Fruit fly (Drosophila melanogaster): ENCODE data around the gene Orc5.

The Orc5 gene

DNA sequence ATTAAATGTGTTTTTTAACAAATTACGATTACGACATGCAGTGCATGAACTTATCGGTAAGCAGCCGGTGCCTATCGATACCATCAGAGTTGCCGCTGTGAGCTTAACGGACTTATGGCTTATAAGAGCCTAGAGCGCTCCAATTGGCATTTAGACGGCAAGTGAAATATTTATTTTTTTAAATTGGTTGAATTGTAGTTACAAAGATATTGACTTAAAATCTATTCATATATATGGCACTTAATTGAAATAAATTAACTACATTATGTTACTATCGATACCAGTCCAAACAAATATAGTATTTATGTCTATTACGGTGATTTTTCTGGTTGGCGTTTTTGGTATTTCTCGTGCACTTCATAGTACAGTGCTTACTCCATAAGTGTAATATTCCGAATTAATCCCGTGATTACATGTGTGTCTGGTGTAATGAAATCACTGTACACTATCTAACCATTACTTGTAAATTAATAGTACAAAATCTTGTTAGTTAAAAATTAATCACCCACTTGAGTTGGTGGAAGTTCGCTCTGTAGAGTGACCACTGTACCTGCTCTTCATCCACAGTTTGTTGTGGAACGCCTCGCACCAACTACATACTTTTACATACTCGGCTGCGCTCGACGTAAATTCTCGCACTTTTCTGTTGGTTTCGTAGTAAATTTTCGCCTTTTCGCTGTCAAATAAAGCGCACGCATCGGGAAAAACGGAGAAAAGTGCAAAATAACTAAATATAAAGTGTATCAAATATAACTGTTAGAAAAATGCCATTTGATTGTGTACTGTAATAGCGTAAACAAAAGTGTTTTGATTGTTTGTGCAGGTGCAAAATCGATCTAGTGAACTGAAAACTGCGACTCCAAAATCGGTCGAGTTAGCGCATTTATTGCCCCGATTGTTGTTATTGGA lies 5.6 kb downstream of the Orc5 start, which contains the start of the genes mRpS23 and CenG1A (continued):
- TF ChIP-seq Ssrp (tag; optimal IDR thresholded peaks at IDR 0.05), result peak; percentile 100
- TF ChIP-seq Drgx (GFP tag; IDR thresholded peaks at IDR 0.05), result peak; percentile 100
- peak; percentile 86 for TF ChIP-seq HLHmδ (GFP tag; optimal IDR thresholded peaks at IDR 0.05)
- TF ChIP-seq hbn (GFP tag; IDR thresholded peaks at IDR 0.05; ENCODE audit: partially characterized antibody), result peak; percentile 79
- peak; percentile 100 for TF ChIP-seq ATbp (GFP tag; optimal IDR thresholded peaks at IDR 0.05)
- peak; percentile 100 for TF ChIP-seq Dip3 (GFP tag; optimal IDR thresholded peaks at IDR 0.05)
- peak; percentile 99 for TF ChIP-seq CG2202 (tag; optimal IDR thresholded peaks at IDR 0.05)
- TF ChIP-seq Xbp1 (GFP tag; optimal IDR thresholded peaks at IDR 0.05), result peak; percentile 100
- peak; percentile 100 for TF ChIP-seq Aef1 (GFP tag; IDR thresholded peaks at IDR 0.05)
- TF ChIP-seq CG10147 (GFP tag; optimal IDR thresholded peaks at IDR 0.05), result peak; percentile 99
- TF ChIP-seq run (tag; optimal IDR thresholded peaks at IDR 0.05), result peak; percentile 100
- TF ChIP-seq CG7556 (GFP tag; optimal IDR thresholded peaks at IDR 0.05), result peak; percentile 99
- peak; percentile 99 for TF ChIP-seq CG3407 (GFP tag; optimal IDR thresholded peaks at IDR 0.05)
- peak; percentile 55 for TF ChIP-seq Sin3A (optimal IDR thresholded peaks at IDR 0.05)
- TF ChIP-seq Nf-YA (GFP tag; IDR thresholded peaks at IDR 0.05), result peak; percentile 100
- TF ChIP-seq CG31224 (GFP tag; IDR thresholded peaks at IDR 0.05), result peak; percentile 99
- TF ChIP-seq tap (tag; optimal IDR thresholded peaks at IDR 0.05), result peak; percentile 100
- TF ChIP-seq CG3281 (GFP tag; optimal IDR thresholded peaks at IDR 0.05), result peak; percentile 100
- peak; percentile 99 for TF ChIP-seq CG3838 (GFP tag; optimal IDR thresholded peaks at IDR 0.05)
- peak; percentile 100 for TF ChIP-seq slp2 (GFP tag; optimal IDR thresholded peaks at IDR 0.05)
- peak; percentile 99 for TF ChIP-seq p53 (GFP tag; optimal IDR thresholded peaks at IDR 0.05)
- TF ChIP-seq so (GFP tag; IDR thresholded peaks at IDR 0.05), result peak; percentile 100
- TF ChIP-seq chinmo (GFP tag; IDR thresholded peaks at IDR 0.05; ENCODE audit: partially characterized antibody), result 0 out of 4 replicates have a peak, but pooled peaks have one; percentile 36
- TF ChIP-seq mirr (GFP tag; optimal IDR thresholded peaks at IDR 0.05), result peak; percentile 100
- peak; percentile 95 for TF ChIP-seq CG4360 (GFP tag; IDR thresholded peaks at IDR 0.05)
- TF ChIP-seq Atf-2 (GFP tag; optimal IDR thresholded peaks at IDR 0.05), result peak; percentile 100
- peak; percentile 100 for TF ChIP-seq Atf6 (GFP tag; IDR thresholded peaks at IDR 0.05)
- TF ChIP-seq pho (GFP tag; optimal IDR thresholded peaks at IDR 0.05), result peak; percentile 100
- TF ChIP-seq NC2β (GFP tag; optimal IDR thresholded peaks at IDR 0.05), result peak; percentile 100
- peak; percentile 100 for TF ChIP-seq CoRest (tag; optimal IDR thresholded peaks at IDR 0.05)
- peak; percentile 99 for TF ChIP-seq CG9215 (GFP tag; IDR thresholded peaks at IDR 0.05)
- no peak for TF ChIP-seq D (optimal IDR thresholded peaks at IDR 0.05)
- peak; percentile 99 for TF ChIP-seq D (GFP tag; optimal IDR thresholded peaks at IDR 0.05)
- peak; percentile 100 for TF ChIP-seq CG11695 (GFP tag; IDR thresholded peaks at IDR 0.05)
- peak; percentile 98 for TF ChIP-seq Neu2 (GFP tag; optimal IDR thresholded peaks at IDR 0.05; ENCODE audit: borderline replicate concordance)
- TF ChIP-seq CG5245 (GFP tag; optimal IDR thresholded peaks at IDR 0.05), result peak; percentile 100
- peak; percentile 99 for TF ChIP-seq B-H2 (GFP tag; optimal IDR thresholded peaks at IDR 0.05)
- peak; percentile 98 for TF ChIP-seq her (GFP tag; optimal IDR thresholded peaks at IDR 0.05)
- no peak for TF ChIP-seq pita (GFP tag; optimal IDR thresholded peaks at IDR 0.05)
- peak; percentile 100 for TF ChIP-seq Oaz (GFP tag; IDR thresholded peaks at IDR 0.05)
- no peak for TF ChIP-seq Tbp (GFP tag; optimal IDR thresholded peaks at IDR 0.05)
- TF ChIP-seq Hr39 (optimal IDR thresholded peaks at IDR 0.05), result no peak
- TF ChIP-seq CG3726 (GFP tag; IDR thresholded peaks at IDR 0.05), result peak; percentile 100
- TF ChIP-seq sr (GFP tag; IDR thresholded peaks at IDR 0.05), result peak; percentile 100
- TF ChIP-seq Ptx1 (GFP tag; IDR thresholded peaks at IDR 0.05), result peak; percentile 100
- TF ChIP-seq CG9609 (GFP tag; optimal IDR thresholded peaks at IDR 0.05), result peak; percentile 100
- TF ChIP-seq CG11456 (GFP tag; IDR thresholded peaks at IDR 0.05), result peak; percentile 100
- TF ChIP-seq CG6175 (GFP tag; IDR thresholded peaks at IDR 0.05), result peak; percentile 100
- TF ChIP-seq esg (GFP tag; conservative IDR thresholded peaks at IDR 0.05), result peak; percentile 100
- TF ChIP-seq Max (GFP tag; optimal IDR thresholded peaks at IDR 0.05), result peak; percentile 100

Data from whole organism, embryonic.